Worm (Caenorhabditis elegans) whole organism, L3 larva: Measurements from ENCODE around the gene bath-21.

Experiments used
- ama-1 ChIP-seq: fragments of 150-350 bp; optimal IDR thresholded peaks from 2 replicates; lab custom pipeline; 2018
- ceh-82 ChIP-seq: fragments of 150-350 bp; optimal IDR thresholded peaks from 2 replicates; lab custom pipeline; 2014; ENCODE audit warnings: missing biosample characterization, missing genetic modification characterization
- elt-3 ChIP-seq, 3 experiments: fragments of 150-350 bp in 1 of 3; sonication (generic microtip) in 2 of 3; optimal IDR thresholded peaks; 2 replicates in 2 of 3; 4 replicates in 1 of 3; lab custom pipeline; 2014 to 2017; ENCODE audit warnings: missing biosample characterization in 3 of 3, missing genetic modification characterization in 3 of 3
- fkh-2 ChIP-seq: fragments of 150-350 bp; optimal IDR thresholded peaks from 2 replicates; lab custom pipeline; 2014; ENCODE audit warnings: missing biosample characterization, missing genetic modification reagents, missing genetic modification characterization
- nhr-25 ChIP-seq: sonication (generic microtip); optimal IDR thresholded peaks from 2 replicates; lab custom pipeline; 2017; ENCODE audit warnings: missing biosample characterization, missing genetic modification characterization
- nhr-28 ChIP-seq: fragments of 150-350 bp; optimal IDR thresholded peaks from 2 replicates; lab custom pipeline; 2014; ENCODE audit warnings: missing biosample characterization, missing genetic modification characterization
- sea-2 ChIP-seq: fragments of 150-350 bp; sonication (generic microtip); optimal IDR thresholded peaks from 4 replicates; lab custom pipeline; 2014; ENCODE audit warnings: missing biosample characterization, missing genetic modification reagents, missing genetic modification characterization
- skn-1 ChIP-seq: fragments of 150-350 bp; optimal IDR thresholded peaks from 2 replicates; lab custom pipeline; 2014; ENCODE audit warnings: missing biosample characterization, missing genetic modification characterization
- unc-62 ChIP-seq: fragments of 150-350 bp; sonication (generic microtip); optimal IDR thresholded peaks from 4 replicates; lab custom pipeline; 2014; ENCODE audit warnings: missing biosample characterization, missing genetic modification reagents, missing genetic modification characterization

- TF ChIP-seq sea-2, result no peak
- no peak for TF ChIP-seq nhr-25
- TF ChIP-seq fkh-2, result no peak
- TF ChIP-seq nhr-28, result no peak
- TF ChIP-seq skn-1, result no peak
- TF ChIP-seq ceh-82 (tag; lab: Kevin White, UChicago), result no peak
- no peak for TF ChIP-seq unc-62 (GFP tag; lab: Kevin White, UChicago)
- no peak for TF ChIP-seq elt-3 (tag; optimal IDR thresholded peaks at IDR 0.05; lab: Kevin White, UChicago)
- TF ChIP-seq ama-1 (lab: Kevin White, UChicago), result no peak
Measured at ce11 chrII:2051372-2051771, 24.9 kb upstream of the bath-21 start, which contains the start of gene fbxb-35.
